Worm (Caenorhabditis elegans) whole organism, late embryonic: Measurements from ENCODE around the gene nhr-108.

Source experiments
- C08G9.2 ChIP-seq: sonication (generic microtip); optimal IDR thresholded peaks from 2 replicates; lab custom pipeline; 2016; ENCODE audit warnings: mild to moderate bottlenecking, missing genetic modification characterization, moderate library complexity, missing compliant biosample characterization
- C38D4.7 ChIP-seq: fragments of 200-800 bp; sonication (Bioruptor generic); optimal IDR thresholded peaks from 2 replicates; lab custom pipeline; 2018; ENCODE audit warnings: mild to moderate bottlenecking, missing genetic modification characterization, moderate library complexity, missing compliant biosample characterization
- F13H6.1 ChIP-seq: sonication (generic microtip); optimal IDR thresholded peaks from 2 replicates; lab custom pipeline; 2016; ENCODE audit warnings: missing genetic modification characterization, missing compliant biosample characterization
- K02D7.2 ChIP-seq: sonication (generic microtip); optimal IDR thresholded peaks from 2 replicates; lab custom pipeline; 2017; ENCODE audit warnings: mild to moderate bottlenecking, missing genetic modification characterization, missing compliant biosample characterization
- ceh-18 ChIP-seq: sonication (generic microtip); optimal IDR thresholded peaks from 2 replicates; lab custom pipeline; 2016; ENCODE audit warnings: missing genetic modification characterization, missing compliant biosample characterization
- ceh-19 ChIP-seq: fragments of 200-800 bp; sonication (Bioruptor generic); optimal IDR thresholded peaks from 2 replicates; lab custom pipeline; 2018; ENCODE audit warnings: mild to moderate bottlenecking, missing genetic modification characterization, missing compliant biosample characterization
- ceh-22 ChIP-seq: sonication (generic microtip); optimal IDR thresholded peaks from 2 replicates; lab custom pipeline; 2017; ENCODE audit warnings: missing biosample characterization, missing genetic modification characterization
- ceh-30 ChIP-seq: fragments of 150-350 bp; optimal IDR thresholded peaks from 2 replicates; lab custom pipeline; 2014; ENCODE audit warnings: missing biosample characterization, missing genetic modification characterization
- ceh-31 ChIP-seq: sonication (generic microtip); optimal IDR thresholded peaks from 2 replicates; lab custom pipeline; 2016; ENCODE audit warnings: missing genetic modification characterization, missing compliant biosample characterization
- ceh-34 ChIP-seq: sonication (generic microtip); optimal IDR thresholded peaks from 2 replicates; lab custom pipeline; 2016; ENCODE audit warnings: mild to moderate bottlenecking, missing genetic modification characterization, missing compliant biosample characterization
- ceh-45 ChIP-seq: fragments of 200-800 bp; sonication (Bioruptor generic); IDR thresholded peaks from 2 replicates; pipeline ENCODE4 v1.3.6; 2022; ENCODE audit warnings: missing genetic modification reagents, missing genetic modification characterization, missing compliant biosample characterization
- ceh-6 ChIP-seq: fragments of 200-800 bp; sonication (Bioruptor generic); optimal IDR thresholded peaks from 2 replicates; lab custom pipeline; 2018; ENCODE audit warnings: mild to moderate bottlenecking, missing genetic modification characterization, missing compliant biosample characterization
- che-1 ChIP-seq: sonication (generic microtip); optimal IDR thresholded peaks from 2 replicates; lab custom pipeline; 2016; ENCODE audit warnings: mild to moderate bottlenecking, missing genetic modification characterization, missing compliant biosample characterization
- dmd-4 ChIP-seq: sonication (generic microtip); optimal IDR thresholded peaks from 2 replicates; lab custom pipeline; 2016; ENCODE audit warnings: borderline replicate concordance, missing genetic modification characterization, missing compliant biosample characterization
- elt-4 ChIP-seq: sonication (generic microtip); optimal IDR thresholded peaks from 2 replicates; lab custom pipeline; 2016; ENCODE audit warnings: missing genetic modification characterization, missing compliant biosample characterization
- fax-1 ChIP-seq: sonication (generic microtip); optimal IDR thresholded peaks from 2 replicates; lab custom pipeline; 2016; ENCODE audit warnings: missing genotype, missing genetic modification characterization, missing compliant biosample characterization
- fkh-10 ChIP-seq: fragments of 150-350 bp; optimal IDR thresholded peaks from 2 replicates; lab custom pipeline; 2014; ENCODE audit warnings: missing biosample characterization, missing genetic modification reagents, missing genetic modification characterization
- fkh-6 ChIP-seq: sonication (generic microtip); optimal IDR thresholded peaks from 2 replicates; lab custom pipeline; 2016; ENCODE audit warnings: missing genetic modification characterization, missing compliant biosample characterization
- gmeb-2 ChIP-seq: sonication (generic microtip); optimal IDR thresholded peaks from 2 replicates; lab custom pipeline; 2016; ENCODE audit warnings: missing genetic modification characterization, inconsistent platforms, missing compliant biosample characterization
- hlh-13 ChIP-seq: fragments of 200-800 bp; sonication (Bioruptor generic); optimal IDR thresholded peaks from 2 replicates; lab custom pipeline; 2018; ENCODE audit warnings: mild to moderate bottlenecking, missing genetic modification characterization, missing compliant biosample characterization
- hlh-15 ChIP-seq: sonication (generic microtip); optimal IDR thresholded peaks from 2 replicates; lab custom pipeline; 2016; ENCODE audit warnings: missing genetic modification characterization, missing compliant biosample characterization
- hlh-30 ChIP-seq: sonication (generic microtip); optimal IDR thresholded peaks from 2 replicates; lab custom pipeline; 2017; ENCODE audit warnings: antibody characterized with exemption, missing genetic modification characterization, missing compliant biosample characterization; ENCODE audit not compliant: insufficient read depth
- hlh-6 ChIP-seq: sonication (generic microtip); optimal IDR thresholded peaks from 2 replicates; lab custom pipeline; 2016; ENCODE audit warnings: missing genotype, missing genetic modification characterization, missing compliant biosample characterization
- hlh-8 ChIP-seq: sonication (generic microtip); optimal IDR thresholded peaks from 2 replicates; lab custom pipeline; 2016; ENCODE audit warnings: missing genotype, missing genetic modification characterization, missing compliant biosample characterization
- lim-6 ChIP-seq: sonication (generic microtip); optimal IDR thresholded peaks from 2 replicates; lab custom pipeline; 2016; ENCODE audit warnings: missing genetic modification characterization, missing compliant biosample characterization
- lin-11 ChIP-seq: fragments of 200-800 bp; sonication (Bioruptor generic); optimal IDR thresholded peaks from 2 replicates; lab custom pipeline; 2018; ENCODE audit warnings: mild to moderate bottlenecking, missing genetic modification characterization, missing compliant biosample characterization
- madf-2 ChIP-seq: sonication (generic microtip); optimal IDR thresholded peaks from 2 replicates; lab custom pipeline; 2017; ENCODE audit warnings: missing genetic modification characterization, missing compliant biosample characterization
- nfya-1 ChIP-seq: sonication (generic microtip); optimal IDR thresholded peaks from 2 replicates; lab custom pipeline; 2017; ENCODE audit warnings: missing genetic modification characterization, mild to moderate bottlenecking, missing compliant biosample characterization, antibody characterized with exemption, moderate library complexity
- nhr-11 ChIP-seq: fragments of 150-350 bp; optimal IDR thresholded peaks from 2 replicates; lab custom pipeline; 2014; ENCODE audit warnings: missing biosample characterization, missing genetic modification characterization
- npax-4 ChIP-seq: sonication (generic microtip); optimal IDR thresholded peaks from 2 replicates; lab custom pipeline; 2016; ENCODE audit warnings: missing genetic modification characterization, missing compliant biosample characterization
- odd-2 ChIP-seq: sonication (generic microtip); optimal IDR thresholded peaks from 2 replicates; lab custom pipeline; 2017; ENCODE audit warnings: antibody characterized with exemption, mild to moderate bottlenecking, missing genetic modification characterization, missing compliant biosample characterization
- pag-3 ChIP-seq: sonication (generic microtip); optimal IDR thresholded peaks from 2 replicates; lab custom pipeline; 2016; ENCODE audit warnings: missing compliant biosample characterization, missing genetic modification characterization, borderline replicate concordance
- pat-9 ChIP-seq: fragments of 200-800 bp; sonication (Bioruptor generic); optimal IDR thresholded peaks from 2 replicates; lab custom pipeline; 2018; ENCODE audit warnings: mild to moderate bottlenecking, missing genetic modification characterization, moderate library complexity, missing compliant biosample characterization
- pax-1 ChIP-seq: fragments of 150-350 bp; optimal IDR thresholded peaks from 2 replicates; lab custom pipeline; 2014; ENCODE audit warnings: missing biosample characterization, missing genetic modification characterization
- pha-4 ChIP-seq: fragments of 150-350 bp; optimal IDR thresholded peaks from 2 replicates; lab custom pipeline; 2018; ENCODE audit warnings: missing biosample characterization, missing genetic modification reagents, missing genetic modification characterization
- pros-1 ChIP-seq: fragments of 150-350 bp; optimal IDR thresholded peaks from 2 replicates; lab custom pipeline; 2014; ENCODE audit warnings: missing biosample characterization, missing genetic modification reagents, missing genetic modification characterization
- ref-2 ChIP-seq: sonication (generic microtip); optimal IDR thresholded peaks from 2 replicates; lab custom pipeline; 2016; ENCODE audit warnings: missing genetic modification characterization, missing compliant biosample characterization
- sdc-2 ChIP-seq: sonication (generic microtip); optimal IDR thresholded peaks from 2 replicates; lab custom pipeline; 2016; ENCODE audit warnings: missing genotype, missing genetic modification characterization, missing compliant biosample characterization
- sox-4 ChIP-seq: sonication (generic microtip); optimal IDR thresholded peaks from 2 replicates; lab custom pipeline; 2017; ENCODE audit warnings: mild to moderate bottlenecking, missing genetic modification characterization, inconsistent platforms, missing compliant biosample characterization
- syd-9 ChIP-seq: sonication (generic microtip); optimal IDR thresholded peaks from 2 replicates; lab custom pipeline; 2016; ENCODE audit warnings: mild to moderate bottlenecking, missing genetic modification characterization, moderate library complexity, missing compliant biosample characterization
- tbx-2 ChIP-seq: sonication (generic microtip); optimal IDR thresholded peaks from 2 replicates; lab custom pipeline; 2016; ENCODE audit warnings: missing genetic modification characterization, missing compliant biosample characterization
- ttx-3 ChIP-seq: sonication (generic microtip); optimal IDR thresholded peaks from 2 replicates; lab custom pipeline; 2016; ENCODE audit warnings: missing genetic modification reagents, missing genetic modification characterization, missing compliant biosample characterization
- unc-3 ChIP-seq, 2 experiments: fragments of 200-800 bp in 1 of 2; sonication (Bioruptor generic) in 1 of 2; sonication (generic microtip) in 1 of 2; conservative IDR thresholded peaks in 1 of 2; optimal IDR thresholded peaks in 1 of 2; 2 replicates each; pipeline versions ENCODE4 v1.3.6 to Lab custom; 2016 to 2022; ENCODE audit warnings: missing compliant biosample characterization in 2 of 2, missing genetic modification characterization in 2 of 2, missing genetic modification reagents in 1 of 2
- unc-86 ChIP-seq: sonication (generic microtip); optimal IDR thresholded peaks from 2 replicates; lab custom pipeline; 2016; ENCODE audit warnings: missing genetic modification characterization, missing compliant biosample characterization

nhr-108 gene

DNA sequence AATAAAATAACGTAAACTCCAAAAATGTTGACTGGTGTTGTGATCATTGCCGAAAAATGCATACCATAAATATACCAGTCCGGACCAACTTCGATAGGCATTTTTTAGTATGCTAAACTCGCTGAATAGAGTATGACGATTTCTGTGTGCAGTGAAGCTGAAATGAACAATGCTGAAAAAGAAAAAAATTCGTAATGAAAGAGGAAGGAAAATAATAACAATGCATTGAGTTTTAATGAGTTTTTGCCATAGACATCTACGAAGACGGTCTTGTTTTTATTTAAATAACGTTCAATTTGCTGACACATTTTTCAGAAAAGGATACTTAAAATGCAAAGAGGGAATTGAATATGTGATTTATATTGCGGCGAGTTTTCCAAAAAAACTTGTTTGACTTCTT, 43.3 kb upstream of the nhr-108 start, which contains the start of gene sri-1:
TSS of gene sri-1 (minus strand) at position 101 of the 400 bp plus-strand sequence.
- no peak for TF ChIP-seq sdc-2 (tag; lab: Kevin White, UChicago)
- TF ChIP-seq madf-2 = no peak
- TF ChIP-seq ceh-45 = no peak
- TF ChIP-seq pag-3 (tag; lab: Kevin White, UChicago) = no peak
- no peak for TF ChIP-seq hlh-6 (tag; lab: Kevin White, UChicago)
- no peak for TF ChIP-seq elt-4 (tag; lab: Kevin White, UChicago)
- TF ChIP-seq ceh-22 (tag; lab: Kevin White, UChicago) = no peak
- TF ChIP-seq unc-3 (GFP tag; conservative IDR thresholded peaks at IDR 0.05; lab: Robert Waterston, UW) = no peak
- no peak for TF ChIP-seq unc-3 (tag; optimal IDR thresholded peaks at IDR 0.05; lab: Kevin White, UChicago)
- TF ChIP-seq odd-2 (tag; lab: Kevin White, UChicago) = no peak
- TF ChIP-seq ceh-18 (tag; lab: Kevin White, UChicago) = no peak
- no peak for TF ChIP-seq nhr-11 (tag; lab: Kevin White, UChicago)
- TF ChIP-seq ttx-3 (tag; lab: Kevin White, UChicago) = no peak
- TF ChIP-seq pat-9 (tag; lab: Kevin White, UChicago) = no peak
- no peak for TF ChIP-seq C08G9.2 (tag; lab: Kevin White, UChicago)

- TF ChIP-seq hlh-6 (tag; lab: Kevin White, UChicago) (no peak), hlh-8 (tag; lab: Kevin White, UChicago) (no peak), pax-1 (tag; lab: Kevin White, UChicago) (no peak), npax-4 (no peak), unc-3 (GFP tag; conservative IDR thresholded peaks at IDR 0.05; lab: Robert Waterston, UW) (no peak), unc-3 (tag; optimal IDR thresholded peaks at IDR 0.05; lab: Kevin White, UChicago) (no peak), dmd-4 (tag; lab: Kevin White, UChicago) (no peak), K02D7.2 (tag; lab: Kevin White, UChicago) (no peak), tbx-2 (tag; lab: Kevin White, UChicago) (no peak), ceh-30 (tag; lab: Kevin White, UChicago) (no peak), ttx-3 (tag; lab: Kevin White, UChicago) (no peak), ceh-18 (tag; lab: Kevin White, UChicago) (no peak)
Observed at ce11 chrV:15965114-15965513, 40.8 kb upstream of the nhr-108 start, which contains the start of gene sri-2. TSS of gene sri-2 (minus strand) at chrV:15965214.

DNA sequence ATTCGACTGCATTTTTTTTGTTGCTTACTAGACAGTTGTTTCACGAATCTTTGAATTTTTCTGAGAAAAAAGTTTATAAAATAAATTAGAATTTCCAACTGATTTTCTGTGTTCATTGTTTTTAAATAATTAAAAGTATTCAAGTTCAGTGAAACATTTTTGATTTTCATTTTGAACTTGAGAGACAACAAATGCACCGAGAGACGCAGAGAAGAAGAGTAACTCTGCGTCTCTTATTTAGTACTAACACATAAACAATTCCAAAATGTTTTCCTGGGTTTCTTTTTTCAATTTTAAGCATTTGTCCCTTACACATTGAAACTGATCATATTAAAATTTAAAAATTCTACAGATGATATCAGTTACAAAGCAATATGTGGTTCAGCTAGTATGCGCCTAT, 35.2 kb upstream of the nhr-108 start:
- TF ChIP-seq hlh-30 (tag; lab: Kevin White, UChicago) = no peak
- TF ChIP-seq pat-9 (tag; lab: Kevin White, UChicago) = no peak
- TF ChIP-seq pha-4 (tag; lab: Kevin White, UChicago) = no peak
- no peak for TF ChIP-seq C08G9.2 (tag; lab: Kevin White, UChicago)
- no peak for TF ChIP-seq pag-3 (tag; lab: Kevin White, UChicago)
- no peak for TF ChIP-seq ceh-19 (GFP tag; lab: Kevin White, UChicago)
- TF ChIP-seq fkh-10 (GFP tag; lab: Kevin White, UChicago) = no peak
- TF ChIP-seq unc-86 = no peak
- TF ChIP-seq hlh-13 (GFP tag; lab: Kevin White, UChicago) = no peak
- no peak for TF ChIP-seq ref-2 (tag; lab: Kevin White, UChicago)
- no peak for TF ChIP-seq npax-4
- no peak for TF ChIP-seq ttx-3 (tag; lab: Kevin White, UChicago)
- no peak for TF ChIP-seq ceh-34 (tag; lab: Kevin White, UChicago)
- TF ChIP-seq nhr-11 (tag; lab: Kevin White, UChicago) = no peak
- no peak for TF ChIP-seq syd-9 (tag; lab: Kevin White, UChicago)
- TF ChIP-seq fkh-6 (tag; lab: Kevin White, UChicago) = no peak
- TF ChIP-seq ceh-31 (tag; lab: Kevin White, UChicago) = no peak
- TF ChIP-seq fax-1 (tag; lab: Kevin White, UChicago) = no peak

ce11 chrV:15957098-15957497, 32.8 kb upstream of the nhr-108 start, which contains the start of gene F36G9.3:
TSS of gene F36G9.3 (plus strand) at chrV:15957398.
- no peak for TF ChIP-seq gmeb-2 (tag; lab: Kevin White, UChicago)
- no peak for TF ChIP-seq elt-4 (tag; lab: Kevin White, UChicago)
- TF ChIP-seq unc-3 (GFP tag; conservative IDR thresholded peaks at IDR 0.05; lab: Robert Waterston, UW) = no peak
- no peak for TF ChIP-seq unc-3 (tag; optimal IDR thresholded peaks at IDR 0.05; lab: Kevin White, UChicago)
- TF ChIP-seq hlh-15 (tag; lab: Kevin White, UChicago) = no peak
- TF ChIP-seq ceh-6 (GFP tag; lab: Kevin White, UChicago) = no peak
- TF ChIP-seq sdc-2 (tag; lab: Kevin White, UChicago) = no peak
- no peak for TF ChIP-seq nfya-1 (tag; lab: Kevin White, UChicago)
- TF ChIP-seq unc-86 = no peak
- TF ChIP-seq ceh-45 = no peak
- TF ChIP-seq pros-1 = no peak
- no peak for TF ChIP-seq che-1 (tag; lab: Kevin White, UChicago)
- TF ChIP-seq hlh-8 (tag; lab: Kevin White, UChicago) = no peak
- TF ChIP-seq sox-4 (tag; lab: Kevin White, UChicago) = no peak
- TF ChIP-seq lin-11 (tag; lab: Kevin White, UChicago) = no peak
- TF ChIP-seq lim-6 (tag; lab: Kevin White, UChicago) = no peak
- no peak for TF ChIP-seq F13H6.1
- TF ChIP-seq C38D4.7 (GFP tag; lab: Kevin White, UChicago) = no peak
